Worm (Caenorhabditis elegans) whole organism, L4 larva: ENCODE measurements around the gene VM106R.1.

Experiments
- Y75B8A.6 ChIP-seq: fragments of 200-800 bp; sonication (Bioruptor generic); IDR thresholded peaks from 2 replicates; pipeline ENCODE4 v1.3.6; 2022; ENCODE audit warnings: missing genetic modification reagents, missing genetic modification characterization, missing compliant biosample characterization
- ceh-82 ChIP-seq: sonication (generic microtip); optimal IDR thresholded peaks from 2 replicates; lab custom pipeline; 2017; ENCODE audit warnings: missing biosample characterization, missing genetic modification characterization
- fos-1 ChIP-seq: fragments of 150-350 bp; optimal IDR thresholded peaks from 2 replicates; lab custom pipeline; 2014; ENCODE audit warnings: missing biosample characterization, missing genetic modification characterization
- lir-3 ChIP-seq: sonication (generic microtip); optimal IDR thresholded peaks from 2 replicates; lab custom pipeline; 2016; ENCODE audit warnings: mild to moderate bottlenecking, missing genetic modification characterization, missing compliant biosample characterization
- nhr-25 ChIP-seq: sonication (generic microtip); optimal IDR thresholded peaks from 2 replicates; lab custom pipeline; 2017; ENCODE audit warnings: missing genetic modification characterization, mild to moderate bottlenecking, missing compliant biosample characterization, antibody characterized with exemption, moderate library complexity, borderline replicate concordance; ENCODE audit not compliant: insufficient read depth
- nhr-28 ChIP-seq: fragments of 150-350 bp; optimal IDR thresholded peaks from 2 replicates; lab custom pipeline; 2014; ENCODE audit warnings: missing biosample characterization, missing genetic modification characterization
- zfp-2 ChIP-seq: sonication (generic microtip); optimal IDR thresholded peaks from 2 replicates; lab custom pipeline; 2016; ENCODE audit warnings: mild to moderate bottlenecking, missing genetic modification characterization, missing compliant biosample characterization

- TF ChIP-seq zfp-2 (no peak), nhr-28 (no peak), lir-3 (tag; lab: Kevin White, UChicago) (no peak), Y75B8A.6 (GFP tag; lab: Robert Waterston, UW) (no peak), nhr-25 (no peak), ceh-82 (tag; lab: Kevin White, UChicago) (no peak), fos-1 (tag; lab: Kevin White, UChicago) (no peak)
Observed at ce11 chrII:10798429-10798893, 30.5 kb downstream of the VM106R.1 start, which contains the start of gene npp-19.
